Fruit fly (Drosophila melanogaster): ENCODE measurements around the gene Cp15.

Cp15 gene

dm6 chr3L:8763037-8763454 is 34.8 kb downstream of the Cp15 start (continued):
- TF ChIP-seq lmd (GFP tag; IDR thresholded peaks at IDR 0.05), result peak; percentile 66
- TF ChIP-seq YL-1 (GFP tag; optimal IDR thresholded peaks at IDR 0.05), result no peak
- TF ChIP-seq Opbp (GFP tag; IDR thresholded peaks at IDR 0.05; ENCODE audit: partially characterized antibody), result no peak
- TF ChIP-seq Xbp1 (GFP tag; optimal IDR thresholded peaks at IDR 0.05), result peak; percentile 52
- 0 out of 3 replicates have a peak, but pooled peaks have one; percentile 37 for TF ChIP-seq HLH4C (GFP tag; IDR thresholded peaks at IDR 0.05; ENCODE audit: partially characterized antibody)
- TF ChIP-seq ken (GFP tag; IDR thresholded peaks at IDR 0.05), result peak; percentile 73
- no peak for TF ChIP-seq unc-4 (GFP tag; IDR thresholded peaks at IDR 0.05; ENCODE audit: partially characterized antibody)
- TF ChIP-seq pb (GFP tag; optimal IDR thresholded peaks at IDR 0.05), result no peak
- TF ChIP-seq corto (GFP tag; optimal IDR thresholded peaks at IDR 0.05), result no peak
- TF ChIP-seq CG14710 (tag; optimal IDR thresholded peaks at IDR 0.05), result no peak
- TF ChIP-seq chif (GFP tag; optimal IDR thresholded peaks at IDR 0.05), result peak; percentile 10 to 55
- no peak for TF ChIP-seq CG30020 (tag; optimal IDR thresholded peaks at IDR 0.05)
- TF ChIP-seq ATbp (GFP tag; optimal IDR thresholded peaks at IDR 0.05), result peak; percentile 42
- peak; percentile 4 for TF ChIP-seq chn (GFP tag; optimal IDR thresholded peaks at IDR 0.05)
- TF ChIP-seq disco-r (GFP tag; optimal IDR thresholded peaks at IDR 0.05), result no peak
- TF ChIP-seq CG34224 (GFP tag; IDR thresholded peaks at IDR 0.05; ENCODE audit: partially characterized antibody), result peak; percentile 65
- TF ChIP-seq CG17912 (GFP tag; optimal IDR thresholded peaks at IDR 0.05), result no peak
- peak; percentile 39; the same call in 1 of the 2 replicates for TF ChIP-seq Drgx (GFP tag; IDR thresholded peaks at IDR 0.05)
- TF ChIP-seq CG16779 (GFP tag; IDR thresholded peaks at IDR 0.05), result no peak
- no peak for TF ChIP-seq NC2α (GFP tag; optimal IDR thresholded peaks at IDR 0.05)
- TF ChIP-seq CG8765 (GFP tag; IDR thresholded peaks at IDR 0.05), result no peak
- TF ChIP-seq odd (GFP tag; optimal IDR thresholded peaks at IDR 0.05), result peak; percentile 26
- TF ChIP-seq CG2712 (tag; optimal IDR thresholded peaks at IDR 0.05), result no peak
- peak; percentile 20; the same call in 1 of the 2 replicates for TF ChIP-seq MBD-R2 (GFP tag; IDR thresholded peaks at IDR 0.05)
- no peak for TF ChIP-seq mirr (GFP tag; optimal IDR thresholded peaks at IDR 0.05)
- no peak for TF ChIP-seq CkIIα-i1 (GFP tag; IDR thresholded peaks at IDR 0.05)
- peak; percentile 39; the same call in 1 of the 3 replicates for TF ChIP-seq zfh1 (GFP tag; IDR thresholded peaks at IDR 0.05)
- TF ChIP-seq fu2 (GFP tag; optimal IDR thresholded peaks at IDR 0.05), result no peak
- 0 out of 3 replicates have a peak, but pooled peaks have one; percentile 25 for TF ChIP-seq hb (GFP tag; IDR thresholded peaks at IDR 0.05; ENCODE audit: partially characterized antibody)
- TF ChIP-seq gro (GFP tag; optimal IDR thresholded peaks at IDR 0.05), result no peak
- TF ChIP-seq Oli (tag; optimal IDR thresholded peaks at IDR 0.05), result peak; percentile 32
- no peak for TF ChIP-seq CG4282 (GFP tag; optimal IDR thresholded peaks at IDR 0.05)
- no peak for TF ChIP-seq zen (tag; optimal IDR thresholded peaks at IDR 0.05)
- TF ChIP-seq CG3726 (GFP tag; IDR thresholded peaks at IDR 0.05), result 0 out of 3 replicates have a peak, but pooled peaks have one; percentile 62
- TF ChIP-seq Dfd (GFP tag; optimal IDR thresholded peaks at IDR 0.05), result no peak
- 0 out of 2 replicates have a peak, but pooled peaks have one; percentile 3 for TF ChIP-seq onecut (GFP tag; IDR thresholded peaks at IDR 0.05)
- no peak for TF ChIP-seq CG8478 (optimal IDR thresholded peaks at IDR 0.05)
- TF ChIP-seq gem (tag; optimal IDR thresholded peaks at IDR 0.05), result peak; percentile 60
- TF ChIP-seq Bteb2 (GFP tag; optimal IDR thresholded peaks at IDR 0.05), result no peak
- TF ChIP-seq CG8089 (GFP tag; optimal IDR thresholded peaks at IDR 0.05), result no peak
- peak; percentile 71 for TF ChIP-seq CG2120 (GFP tag; optimal IDR thresholded peaks at IDR 0.05)
- 0 out of 3 replicates have a peak, but pooled peaks have one; percentile 17 for TF ChIP-seq mld (GFP tag; IDR thresholded peaks at IDR 0.05; ENCODE audit: partially characterized antibody)
- peak; percentile 59 for TF ChIP-seq Scr (GFP tag; IDR thresholded peaks at IDR 0.05; ENCODE audit: partially characterized antibody)
- no peak for TF ChIP-seq lola (GFP tag; optimal IDR thresholded peaks at IDR 0.05)
- TF ChIP-seq so (GFP tag; IDR thresholded peaks at IDR 0.05), result peak; percentile 64
- no peak for TF ChIP-seq CG7271 (tag; optimal IDR thresholded peaks at IDR 0.05)
- TF ChIP-seq crp (GFP tag; optimal IDR thresholded peaks at IDR 0.05), result no peak
- TF ChIP-seq Pdp1 (GFP tag; optimal IDR thresholded peaks at IDR 0.05), result peak in 1 of 2 experiments; percentile 84
- TF ChIP-seq ewg (GFP tag; optimal IDR thresholded peaks at IDR 0.05), result peak; percentile 33
- TF ChIP-seq CG2199 (GFP tag; IDR thresholded peaks at IDR 0.05), result no peak

Measured in whole organism, embryonic.